Worm (Caenorhabditis elegans): ENCODE data around the gene Y75D11A.3.
"Not testable (repeated sequence)": the region's sequence is repeated elsewhere in the genome, so short reads cannot be mapped to it uniquely, and the experiment has no call there.

- not testable (repeated sequence) for TF ChIP-seq tra-4 (tag; optimal IDR thresholded peaks at IDR 0.05); ceh-36 (tag; optimal IDR thresholded peaks at IDR 0.05); ets-7 (tag; optimal IDR thresholded peaks at IDR 0.05); ama-1 (optimal IDR thresholded peaks at IDR 0.05); tbx-11 (GFP tag; IDR thresholded peaks at IDR 0.05); hmg-4 (GFP tag; optimal IDR thresholded peaks at IDR 0.05); aly-1 (tag; optimal IDR thresholded peaks at IDR 0.05); pes-1 (GFP tag; IDR thresholded peaks at IDR 0.05); scrt-1 (GFP tag; IDR thresholded peaks at IDR 0.05); tbx-37 (GFP tag; conservative IDR thresholded peaks at IDR 0.05); sea-1 (GFP tag; conservative IDR thresholded peaks at IDR 0.05); ceh-13 (GFP tag; optimal IDR thresholded peaks at IDR 0.05); F13C5.2 (tag; optimal IDR thresholded peaks at IDR 0.05); flt-1 (GFP tag; IDR thresholded peaks at IDR 0.05)
Observed at ce11 chrX:1748476-1748875, 2.5 kb upstream of the Y75D11A.3 start, which contains the start of gene Y75D11A.6.

Measured in whole organism, early embryonic.